Worm (Caenorhabditis elegans): ENCODE measurements around the gene K08F8.7.

K08F8.7 gene

ce11 chrII:8730960-8731693, 24.0 kb downstream of the K08F8.7 start:
- TF ChIP-seq tbx-11 (GFP tag; IDR thresholded peaks at IDR 0.05) (no peak), flt-1 (GFP tag; IDR thresholded peaks at IDR 0.05) (no peak), hmg-4 (GFP tag; optimal IDR thresholded peaks at IDR 0.05) (no peak), ceh-13 (GFP tag; optimal IDR thresholded peaks at IDR 0.05) (no peak), B0310.2 (tag; optimal IDR thresholded peaks at IDR 0.05) (no peak), pes-1 (GFP tag; IDR thresholded peaks at IDR 0.05) (no peak), tbx-37 (GFP tag; conservative IDR thresholded peaks at IDR 0.05) (no peak)

ce11 chrII:8730281-8730680, 24.9 kb downstream of the K08F8.7 start:
- TF ChIP-seq aly-1 (tag; optimal IDR thresholded peaks at IDR 0.05) (no peak), flt-1 (GFP tag; IDR thresholded peaks at IDR 0.05) (no peak), B0310.2 (tag; optimal IDR thresholded peaks at IDR 0.05) (no peak), ets-7 (tag; optimal IDR thresholded peaks at IDR 0.05) (no peak), hmbx-1 (tag; optimal IDR thresholded peaks at IDR 0.05) (no peak), tbx-37 (GFP tag; conservative IDR thresholded peaks at IDR 0.05) (no peak), tbx-11 (GFP tag; IDR thresholded peaks at IDR 0.05) (no peak), hmg-4 (GFP tag; optimal IDR thresholded peaks at IDR 0.05) (no peak), scrt-1 (GFP tag; IDR thresholded peaks at IDR 0.05) (no peak), sea-1 (GFP tag; conservative IDR thresholded peaks at IDR 0.05) (no peak), tra-4 (tag; optimal IDR thresholded peaks at IDR 0.05) (no peak), ceh-36 (tag; optimal IDR thresholded peaks at IDR 0.05) (no peak), ceh-13 (GFP tag; optimal IDR thresholded peaks at IDR 0.05) (no peak), ama-1 (optimal IDR thresholded peaks at IDR 0.05) (no peak), pes-1 (GFP tag; IDR thresholded peaks at IDR 0.05) (no peak), F13C5.2 (tag; optimal IDR thresholded peaks at IDR 0.05) (no peak), hnd-1 (tag; optimal IDR thresholded peaks at IDR 0.05) (no peak)

ce11 chrII:8726700-8727099, 28.5 kb downstream of the K08F8.7 start, which contains the start of gene T01B7.9:
T01B7.9 (minus strand) TSS chrII:8726800.
- TF ChIP-seq F13C5.2 (tag; optimal IDR thresholded peaks at IDR 0.05), result no peak

ce11 chrII:8721955-8722524, 33.1 kb downstream of the K08F8.7 start, which contains the start of gene trcs-2:
trcs-2 (plus strand) TSS chrII:8722474.
- TF ChIP-seq sea-1 (GFP tag; conservative IDR thresholded peaks at IDR 0.05) (no peak), aly-1 (tag; optimal IDR thresholded peaks at IDR 0.05) (no peak), tbx-37 (GFP tag; conservative IDR thresholded peaks at IDR 0.05) (no peak), flt-1 (GFP tag; IDR thresholded peaks at IDR 0.05) (no peak), ceh-36 (tag; optimal IDR thresholded peaks at IDR 0.05) (no peak), hnd-1 (tag; optimal IDR thresholded peaks at IDR 0.05) (no peak), hmbx-1 (tag; optimal IDR thresholded peaks at IDR 0.05) (no peak), hmg-4 (GFP tag; optimal IDR thresholded peaks at IDR 0.05) (no peak), scrt-1 (GFP tag; IDR thresholded peaks at IDR 0.05) (no peak), tbx-11 (GFP tag; IDR thresholded peaks at IDR 0.05) (no peak), ama-1 (optimal IDR thresholded peaks at IDR 0.05) (no peak), tra-4 (tag; optimal IDR thresholded peaks at IDR 0.05) (no peak), ceh-13 (GFP tag; optimal IDR thresholded peaks at IDR 0.05) (no peak), F13C5.2 (tag; optimal IDR thresholded peaks at IDR 0.05) (no peak), ets-7 (tag; optimal IDR thresholded peaks at IDR 0.05) (no peak), B0310.2 (tag; optimal IDR thresholded peaks at IDR 0.05) (no peak), pes-1 (GFP tag; IDR thresholded peaks at IDR 0.05) (no peak)

- TF ChIP-seq ceh-13 (GFP tag; optimal IDR thresholded peaks at IDR 0.05) (no peak), hmbx-1 (tag; optimal IDR thresholded peaks at IDR 0.05) (no peak)
Measured at ce11 chrII:8717579-8717978, 37.6 kb downstream of the K08F8.7 start.

ce11 chrII:8716231-8716878, 38.8 kb downstream of the K08F8.7 start, which contains the start of the genes cyn-11 and T01B7.5:
cyn-11 (minus strand) TSS chrII:8716281.
T01B7.5 (plus strand) TSS chrII:8716828.
- no peak for TF ChIP-seq B0310.2 (tag; optimal IDR thresholded peaks at IDR 0.05)
- peak; percentile 7 for TF ChIP-seq hnd-1 (tag; optimal IDR thresholded peaks at IDR 0.05)
- no peak for TF ChIP-seq ceh-36 (tag; optimal IDR thresholded peaks at IDR 0.05)
- no peak for TF ChIP-seq scrt-1 (GFP tag; IDR thresholded peaks at IDR 0.05)
- no peak for TF ChIP-seq ceh-13 (GFP tag; optimal IDR thresholded peaks at IDR 0.05)
- TF ChIP-seq hmg-4 (GFP tag; optimal IDR thresholded peaks at IDR 0.05), result no peak
- TF ChIP-seq tra-4 (tag; optimal IDR thresholded peaks at IDR 0.05), result no peak
- no peak for TF ChIP-seq ama-1 (optimal IDR thresholded peaks at IDR 0.05)
- no peak for TF ChIP-seq ets-7 (tag; optimal IDR thresholded peaks at IDR 0.05)
- TF ChIP-seq hmbx-1 (tag; optimal IDR thresholded peaks at IDR 0.05), result peak; percentile 20
- TF ChIP-seq tbx-37 (GFP tag; conservative IDR thresholded peaks at IDR 0.05), result no peak
- no peak for TF ChIP-seq tbx-11 (GFP tag; IDR thresholded peaks at IDR 0.05)
- TF ChIP-seq F13C5.2 (tag; optimal IDR thresholded peaks at IDR 0.05), result peak; percentile 46
- TF ChIP-seq sea-1 (GFP tag; conservative IDR thresholded peaks at IDR 0.05), result 0 out of 2 replicates have a peak, but pooled peaks have one; percentile 29
- TF ChIP-seq flt-1 (GFP tag; IDR thresholded peaks at IDR 0.05), result no peak
- TF ChIP-seq aly-1 (tag; optimal IDR thresholded peaks at IDR 0.05), result no peak
- no peak for TF ChIP-seq pes-1 (GFP tag; IDR thresholded peaks at IDR 0.05)

- no peak for TF ChIP-seq ceh-13 (GFP tag; optimal IDR thresholded peaks at IDR 0.05)
- TF ChIP-seq hmbx-1 (tag; optimal IDR thresholded peaks at IDR 0.05), result no peak
- no peak for TF ChIP-seq ama-1 (optimal IDR thresholded peaks at IDR 0.05)
- TF ChIP-seq B0310.2 (tag; optimal IDR thresholded peaks at IDR 0.05), result no peak
- no peak for TF ChIP-seq pes-1 (GFP tag; IDR thresholded peaks at IDR 0.05)
- TF ChIP-seq hmg-4 (GFP tag; optimal IDR thresholded peaks at IDR 0.05), result no peak
- TF ChIP-seq hnd-1 (tag; optimal IDR thresholded peaks at IDR 0.05), result no peak
- TF ChIP-seq ceh-36 (tag; optimal IDR thresholded peaks at IDR 0.05), result no peak
- TF ChIP-seq flt-1 (GFP tag; IDR thresholded peaks at IDR 0.05), result no peak
- TF ChIP-seq tbx-11 (GFP tag; IDR thresholded peaks at IDR 0.05), result no peak
- TF ChIP-seq tra-4 (tag; optimal IDR thresholded peaks at IDR 0.05), result no peak
- no peak for TF ChIP-seq ets-7 (tag; optimal IDR thresholded peaks at IDR 0.05)
- no peak for TF ChIP-seq aly-1 (tag; optimal IDR thresholded peaks at IDR 0.05)
Measured at ce11 chrII:8714913-8715447, 40.2 kb downstream of the K08F8.7 start, which contains the start of the genes rab-21 and T01B7.13. rab-21 (minus strand) TSS chrII:8715013. T01B7.13 (plus strand) TSS chrII:8715397.

Data from whole organism, early embryonic.